Worm (Caenorhabditis elegans) whole organism, early embryonic: Measurements from ENCODE around the gene osm-3.

Source experiments
- B0310.2 ChIP-seq: sonication (generic microtip); optimal IDR thresholded peaks from 2 replicates; lab custom pipeline; 2016; ENCODE audit warnings: mild to moderate bottlenecking, missing genetic modification characterization, missing compliant biosample characterization
- F13C5.2 ChIP-seq: sonication (generic microtip); optimal IDR thresholded peaks from 2 replicates; lab custom pipeline; 2017; ENCODE audit warnings: mild to moderate bottlenecking, missing genetic modification characterization, inconsistent platforms, missing compliant biosample characterization
- aly-1 ChIP-seq: sonication (generic microtip); optimal IDR thresholded peaks from 2 replicates; lab custom pipeline; 2016; ENCODE audit warnings: missing genetic modification characterization, missing compliant biosample characterization
- ama-1 ChIP-seq: fragments of 150-350 bp; optimal IDR thresholded peaks from 2 replicates; lab custom pipeline; 2014
- ceh-13 ChIP-seq: fragments of 200-800 bp; sonication (Bioruptor generic); optimal IDR thresholded peaks from 2 replicates; lab custom pipeline; 2018; ENCODE audit warnings: mild to moderate bottlenecking, missing genetic modification characterization, missing compliant biosample characterization
- ceh-36 ChIP-seq: sonication (generic microtip); optimal IDR thresholded peaks from 2 replicates; lab custom pipeline; 2016; ENCODE audit warnings: missing genetic modification characterization, inconsistent platforms, missing compliant biosample characterization
- ets-7 ChIP-seq: sonication (generic microtip); optimal IDR thresholded peaks from 2 replicates; lab custom pipeline; 2016; ENCODE audit warnings: missing genotype, missing genetic modification characterization, missing compliant biosample characterization
- flt-1 ChIP-seq: fragments of 200-800 bp; sonication (Bioruptor generic); IDR thresholded peaks from 2 replicates; pipeline ENCODE4 v1.3.6; 2022; ENCODE audit warnings: missing genetic modification characterization, missing compliant biosample characterization
- hmbx-1 ChIP-seq: sonication (generic microtip); optimal IDR thresholded peaks from 2 replicates; lab custom pipeline; 2016; ENCODE audit warnings: mild to moderate bottlenecking, missing genetic modification characterization, missing compliant biosample characterization
- hmg-4 ChIP-seq: fragments of 200-800 bp; sonication (Bioruptor generic); optimal IDR thresholded peaks from 2 replicates; lab custom pipeline; 2018; ENCODE audit warnings: mild to moderate bottlenecking, missing genetic modification characterization, missing compliant biosample characterization
- hnd-1 ChIP-seq: sonication (generic microtip); optimal IDR thresholded peaks from 2 replicates; lab custom pipeline; 2016; ENCODE audit warnings: missing genetic modification characterization, missing compliant biosample characterization
- pes-1 ChIP-seq: fragments of 200-800 bp; sonication (Bioruptor generic); IDR thresholded peaks from 2 replicates; pipeline ENCODE4 v1.3.6; 2022; ENCODE audit warnings: missing genetic modification reagents, missing genetic modification characterization, missing compliant biosample characterization
- scrt-1 ChIP-seq: fragments of 200-800 bp; sonication (Bioruptor generic); IDR thresholded peaks from 2 replicates; pipeline ENCODE4 v1.3.6; 2022; ENCODE audit warnings: missing genetic modification characterization, missing compliant biosample characterization
- sea-1 ChIP-seq: fragments of 200-800 bp; sonication (Bioruptor generic); conservative IDR thresholded peaks from 2 replicates; pipeline ENCODE4 v1.3.6; 2022; ENCODE audit warnings: missing genetic modification characterization, missing compliant biosample characterization
- tbx-11 ChIP-seq: fragments of 200-800 bp; sonication (Bioruptor generic); IDR thresholded peaks from 2 replicates; pipeline ENCODE4 v1.3.6; 2022; ENCODE audit warnings: missing genetic modification characterization, missing compliant biosample characterization
- tbx-37 ChIP-seq: fragments of 200-800 bp; sonication (Bioruptor generic); conservative IDR thresholded peaks from 2 replicates; pipeline ENCODE4 v1.3.6; 2022; ENCODE audit warnings: missing genetic modification reagents, missing genetic modification characterization, missing compliant biosample characterization
- tra-4 ChIP-seq: sonication (generic microtip); optimal IDR thresholded peaks from 2 replicates; lab custom pipeline; 2017; ENCODE audit warnings: missing genetic modification characterization, missing compliant biosample characterization

osm-3 gene

DNA sequence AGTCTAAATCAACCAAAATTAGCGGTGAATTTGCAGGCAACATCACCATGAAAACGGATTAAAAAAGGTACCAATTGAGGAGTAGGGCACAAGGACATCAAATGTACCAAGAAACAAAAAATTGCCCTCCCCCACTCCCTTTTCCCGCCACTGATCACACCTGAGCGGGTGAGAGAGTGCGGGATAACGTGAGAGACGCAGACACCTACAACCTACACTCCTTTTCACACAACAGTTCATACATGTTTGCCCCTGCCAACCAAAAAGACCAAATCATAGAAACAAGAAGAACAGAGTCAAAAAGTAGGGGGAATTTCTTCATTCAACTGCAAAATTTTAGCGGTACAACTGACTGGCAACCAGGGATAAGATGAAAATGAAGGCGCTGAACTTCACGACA is 48.6 kb downstream of the osm-3 start:
- TF ChIP-seq F13C5.2 (tag; lab: Kevin White, UChicago) (no peak), B0310.2 (tag; lab: Kevin White, UChicago) (no peak), aly-1 (tag; lab: Kevin White, UChicago) (no peak), hmg-4 (no peak), scrt-1 (GFP tag; lab: Robert Waterston, UW) (no peak), tra-4 (tag; lab: Kevin White, UChicago) (no peak), hmbx-1 (tag; lab: Kevin White, UChicago) (no peak), pes-1 (no peak), ceh-36 (tag; lab: Kevin White, UChicago) (no peak)

DNA sequence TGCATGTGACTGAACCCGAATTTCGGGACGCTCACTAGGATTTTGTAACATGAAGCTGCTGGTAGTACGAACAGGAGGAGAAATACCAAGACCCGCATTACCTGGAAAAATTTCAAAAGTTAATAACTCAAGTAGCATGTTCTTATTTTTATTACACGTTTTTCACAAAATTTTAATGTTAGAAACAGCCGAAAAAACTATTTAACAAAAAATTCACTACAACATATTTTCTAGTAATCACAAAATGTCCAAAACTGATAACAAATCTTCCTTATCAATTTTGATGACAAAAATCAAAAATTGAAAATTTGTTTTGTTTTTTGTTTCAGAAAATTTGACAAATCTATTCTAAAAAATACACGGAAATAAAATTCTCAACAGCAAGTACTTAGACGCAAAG is 49.9 kb downstream of the osm-3 start, which contains the start of gene ugt-45:
TSS of gene ugt-45 (minus strand) at position 101 of the 400 bp plus-strand sequence.
- TF ChIP-seq hmg-4 (no peak), sea-1 (GFP tag; lab: Robert Waterston, UW) (no peak), tbx-11 (GFP tag; lab: Robert Waterston, UW) (no peak), aly-1 (tag; lab: Kevin White, UChicago) (no peak), pes-1 (no peak), ets-7 (tag; lab: Kevin White, UChicago) (no peak), ceh-13 (GFP tag; lab: Kevin White, UChicago) (no peak), ama-1 (lab: Kevin White, UChicago) (no peak), F13C5.2 (tag; lab: Kevin White, UChicago) (no peak), ceh-36 (tag; lab: Kevin White, UChicago) (no peak), scrt-1 (GFP tag; lab: Robert Waterston, UW) (no peak), hmbx-1 (tag; lab: Kevin White, UChicago) (no peak), tra-4 (tag; lab: Kevin White, UChicago) (no peak), B0310.2 (tag; lab: Kevin White, UChicago) (no peak), tbx-37 (GFP tag; lab: Robert Waterston, UW) (no peak), hnd-1 (tag; lab: Kevin White, UChicago) (no peak), flt-1 (GFP tag; lab: Robert Waterston, UW) (no peak)
